Worm (Caenorhabditis elegans): ENCODE measurements around the gene F33C8.2.

DNA sequence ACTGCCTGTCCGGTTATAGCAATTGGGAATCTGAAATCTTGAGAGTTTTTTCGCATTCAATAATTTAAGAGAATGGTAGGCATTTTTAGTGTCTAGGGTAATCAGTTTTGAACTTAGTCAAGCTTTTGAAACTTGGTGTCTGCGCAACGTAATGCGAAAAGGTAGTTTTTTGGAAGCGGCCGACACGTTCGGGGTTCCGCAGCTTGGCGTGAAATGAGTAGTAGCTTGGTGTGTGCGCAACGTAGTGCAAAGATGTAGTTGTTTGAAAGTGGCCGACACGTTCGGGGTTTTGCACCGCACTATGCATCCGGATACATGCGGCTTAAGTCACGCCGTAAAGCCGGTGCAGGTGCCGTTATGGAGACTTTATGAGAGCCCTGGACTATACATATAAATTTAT lies 15.0 kb downstream of the F33C8.2 start:
- TF ChIP-seq flt-1 (GFP tag; IDR thresholded peaks at IDR 0.05) (no peak), pes-1 (GFP tag; IDR thresholded peaks at IDR 0.05) (no peak), tbx-11 (GFP tag; IDR thresholded peaks at IDR 0.05) (no peak), ets-7 (tag; optimal IDR thresholded peaks at IDR 0.05) (no peak), ceh-13 (GFP tag; optimal IDR thresholded peaks at IDR 0.05) (no peak), aly-1 (tag; optimal IDR thresholded peaks at IDR 0.05) (no peak)
